Fruit fly (Drosophila melanogaster) S2 (cell line): ENCODE measurements around the gene Trm1.

Experiments
- CG8478 ChIP-seq: fragments of >200 bp; optimal IDR thresholded peaks from 2 replicates; lab custom pipeline; 2018
- CTCF ChIP-seq, 2 experiments: fragments of >200 bp; optimal IDR thresholded peaks; 2 replicates each; lab custom pipeline; 2018

- TF ChIP-seq CG8478 (lab: Kevin White, UChicago) = no peak
- no peak for TF ChIP-seq CTCF (optimal IDR thresholded peaks at IDR 0.05; lab: Kevin White, UChicago)
Observed at dm6 chr2L:12471937-12472336, 44.1 kb downstream of the Trm1 start.
